Worm (Caenorhabditis elegans): Measurements from ENCODE around the gene fbxa-48.

DNA sequence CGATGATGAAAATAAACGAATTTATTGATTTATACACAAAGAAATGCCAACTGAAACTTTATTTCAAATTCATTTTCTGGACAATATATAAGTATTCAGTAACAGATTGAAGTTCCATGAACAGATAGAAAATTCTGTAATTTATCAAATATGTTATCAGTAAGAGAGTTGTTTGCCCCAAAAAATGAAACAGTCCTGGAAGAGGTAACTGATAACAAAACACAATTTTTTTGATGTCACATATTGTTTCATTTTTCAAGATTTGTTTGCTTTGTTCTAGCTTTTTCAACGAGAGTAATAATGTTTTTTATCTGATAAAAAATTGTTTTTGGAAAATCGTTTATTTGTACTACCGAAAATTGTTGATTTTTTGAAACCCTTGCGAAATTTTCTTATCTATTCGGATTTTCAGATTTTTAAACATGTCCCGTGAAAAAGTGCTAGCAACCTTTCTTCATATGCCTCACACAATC, 18.9 kb downstream of the fbxa-48 start, which contains the start of gene fbxa-73:
- TF ChIP-seq ztf-28 (GFP tag; IDR thresholded peaks at IDR 0.05) (no peak), tbp1 (GFP tag; optimal IDR thresholded peaks at IDR 0.05) (no peak), C17E4.6 (GFP tag; IDR thresholded peaks at IDR 0.05) (no peak), ama-1 (optimal IDR thresholded peaks at IDR 0.05) (no peak), ama-1 (GFP tag; optimal IDR thresholded peaks at IDR 0.05) (no peak), ccch-3 (GFP tag; optimal IDR thresholded peaks at IDR 0.05) (no peak)
